Worm (Caenorhabditis elegans): Measurements from ENCODE around the gene rpl-35.

ce11 chrIII:7824041-7824440, 30.9 kb upstream of the rpl-35 start:
- no peak for TF ChIP-seq elt-1 (tag; optimal IDR thresholded peaks at IDR 0.05; ENCODE audit: borderline replicate concordance, insufficient read depth)
- TF ChIP-seq nhr-76 (tag; optimal IDR thresholded peaks at IDR 0.05): no peak
- TF ChIP-seq snpc-4 (tag; optimal IDR thresholded peaks at IDR 0.05): no peak
- no peak for TF ChIP-seq lin-13 (tag; optimal IDR thresholded peaks at IDR 0.05)
- TF ChIP-seq flh-1 (GFP tag; optimal IDR thresholded peaks at IDR 0.05): no peak
- TF ChIP-seq mep-1 (tag; optimal IDR thresholded peaks at IDR 0.05): no peak
- no peak for TF ChIP-seq lin-32 (GFP tag; optimal IDR thresholded peaks at IDR 0.05)
- no peak for TF ChIP-seq unc-39 (tag; optimal IDR thresholded peaks at IDR 0.05)
- TF ChIP-seq blmp-1 (tag; optimal IDR thresholded peaks at IDR 0.05): no peak
- no peak for TF ChIP-seq nhr-28 (tag; optimal IDR thresholded peaks at IDR 0.05)
- TF ChIP-seq ceh-43 (GFP tag; optimal IDR thresholded peaks at IDR 0.05): no peak
- no peak for TF ChIP-seq mab-5 (tag; optimal IDR thresholded peaks at IDR 0.05)
